Worm (Caenorhabditis elegans): ENCODE results near the gene fbl-1.
A peak's percentile ranks its signal among the peaks of the same experiment; 100 is the strongest.

fbl-1 gene

DNA sequence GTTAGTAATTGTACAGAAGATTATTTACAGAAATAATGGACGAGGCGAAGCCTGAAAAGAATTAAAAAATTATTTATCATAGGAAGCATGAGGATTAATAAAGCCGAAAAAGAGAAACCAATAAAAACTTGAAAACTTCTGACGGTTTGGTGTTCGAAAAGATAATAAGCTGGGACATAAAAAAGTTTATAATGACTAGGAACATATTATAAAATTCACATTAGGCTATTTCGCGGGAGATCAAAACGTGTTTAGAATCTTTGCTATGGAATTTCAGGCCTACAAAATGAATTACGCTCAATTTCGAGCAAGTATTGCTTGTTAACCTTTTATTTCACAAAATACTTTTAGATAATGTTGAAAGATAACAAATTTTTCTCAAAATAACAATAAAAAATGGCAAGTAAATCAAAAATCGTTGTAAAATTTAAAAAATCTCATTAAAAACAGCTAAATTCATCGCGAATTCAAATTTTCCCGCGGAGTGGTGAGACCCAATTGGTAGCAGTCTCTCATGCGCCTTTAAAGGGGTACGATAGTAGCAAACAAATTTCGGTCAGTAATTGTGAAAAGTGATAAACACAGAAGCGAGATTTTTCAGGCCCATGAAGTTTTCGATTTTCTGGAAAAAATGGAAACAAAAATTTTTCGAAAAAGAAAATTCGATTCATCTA, 48.3 kb downstream of the fbl-1 start, which contains the start of gene trcs-1 (continued):
- peak; percentile 91 for TF ChIP-seq lin-54 (GFP tag; optimal IDR thresholded peaks at IDR 0.05)
- TF ChIP-seq hlh-12 (tag; optimal IDR thresholded peaks at IDR 0.05), result no peak
- peak; percentile 74 for TF ChIP-seq snpc-1.1 (tag; optimal IDR thresholded peaks at IDR 0.05; ENCODE audit: insufficient read depth)
- TF ChIP-seq pha-4 (tag; optimal IDR thresholded peaks at IDR 0.05), result no peak
- no peak for TF ChIP-seq cebp-1 (GFP tag; IDR thresholded peaks at IDR 0.05)
- no peak for TF ChIP-seq cebp-1 (tag; optimal IDR thresholded peaks at IDR 0.05)
- peak; percentile 73 for TF ChIP-seq tlf-1 (GFP tag; optimal IDR thresholded peaks at IDR 0.05)
- TF ChIP-seq zfh-2 (GFP tag; conservative IDR thresholded peaks at IDR 0.05), result no peak
- TF ChIP-seq ekl-4 (GFP tag; IDR thresholded peaks at IDR 0.05), result no peak
- TF ChIP-seq Y56A3A.18 (GFP tag; IDR thresholded peaks at IDR 0.05), result no peak
- peak; percentile 98 for TF ChIP-seq lsl-1 (GFP tag; optimal IDR thresholded peaks at IDR 0.05)
- TF ChIP-seq tbx-9 (tag; optimal IDR thresholded peaks at IDR 0.05; ENCODE audit: borderline replicate concordance), result no peak

DNA sequence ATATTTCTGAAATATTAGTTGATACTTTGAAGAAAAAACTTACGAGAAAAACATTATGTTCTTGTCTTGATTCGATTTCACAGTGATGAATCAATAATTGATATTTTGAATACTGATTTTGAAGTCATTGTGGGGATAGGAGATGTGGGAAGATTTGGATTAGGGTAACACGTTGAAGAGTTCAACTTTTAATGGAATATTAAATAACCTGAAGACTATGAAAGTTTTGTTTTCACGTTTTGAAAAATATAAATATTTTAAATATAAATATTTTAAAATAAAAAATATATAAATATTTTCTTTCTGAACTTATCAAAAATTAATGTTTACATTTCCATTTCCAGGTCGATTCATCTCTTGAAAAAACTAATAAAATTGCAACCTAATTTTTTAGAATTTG, 51.8 kb downstream of the fbl-1 start, which contains the start of gene pei-1:
Gene pei-1, minus strand, starts transcription at position 101 of the 400 bp plus-strand sequence.
- no peak for TF ChIP-seq let-526 (GFP tag; IDR thresholded peaks at IDR 0.05)
- TF ChIP-seq ztf-28 (GFP tag; IDR thresholded peaks at IDR 0.05), result no peak
- no peak for TF ChIP-seq hmg-20 (GFP tag; IDR thresholded peaks at IDR 0.05)
- no peak for TF ChIP-seq dpl-1 (GFP tag; optimal IDR thresholded peaks at IDR 0.05)
- TF ChIP-seq ceh-91 (GFP tag; IDR thresholded peaks at IDR 0.05), result no peak
- no peak for TF ChIP-seq ZK185.1 (tag; optimal IDR thresholded peaks at IDR 0.05; ENCODE audit: poor library complexity, severe bottlenecking)
- TF ChIP-seq die-1 (tag; optimal IDR thresholded peaks at IDR 0.05), result no peak
- no peak for TF ChIP-seq sea-2 (GFP tag; IDR thresholded peaks at IDR 0.05)
- TF ChIP-seq ceh-100 (GFP tag; IDR thresholded peaks at IDR 0.05), result no peak

DNA sequence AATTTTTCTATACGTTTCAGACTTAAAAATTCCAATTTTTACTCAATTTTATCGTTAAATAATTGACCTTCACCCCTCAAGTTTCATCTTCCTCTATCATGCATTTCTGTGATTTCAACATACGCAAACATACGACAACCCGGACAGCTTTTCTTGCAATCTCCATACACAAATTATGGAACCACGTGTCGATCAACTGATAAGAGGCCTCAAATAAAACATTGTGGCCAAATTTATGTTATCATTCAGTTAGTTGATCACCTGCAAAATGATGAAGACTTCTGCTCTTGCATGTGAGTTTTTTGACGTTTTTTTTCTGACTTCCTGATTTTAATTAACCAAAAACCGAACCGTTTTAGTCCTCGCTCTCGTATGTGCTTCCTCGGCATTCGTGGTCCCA, 52.9 kb downstream of the fbl-1 start, which contains the start of gene spp-18:
Gene spp-18, plus strand, starts transcription at position 257 of the 400 bp plus-strand sequence.
- peak; percentile 87 for TF ChIP-seq nhr-80 (tag; optimal IDR thresholded peaks at IDR 0.05)
- TF ChIP-seq aptf-3 (GFP tag; IDR thresholded peaks at IDR 0.05), result no peak
- no peak for TF ChIP-seq F33H1.4 (GFP tag; IDR thresholded peaks at IDR 0.05)
- no peak for TF ChIP-seq C06A6.2 (GFP tag; conservative IDR thresholded peaks at IDR 0.05)
- peak; percentile 75 for TF ChIP-seq ets-4 (GFP tag; optimal IDR thresholded peaks at IDR 0.05)
- TF ChIP-seq pbrm-1 (GFP tag; IDR thresholded peaks at IDR 0.05), result no peak
- TF ChIP-seq rec-8 (tag; optimal IDR thresholded peaks at IDR 0.05), result no peak
- TF ChIP-seq F23B12.7 (tag; optimal IDR thresholded peaks at IDR 0.05; ENCODE audit: insufficient read depth), result no peak
- TF ChIP-seq F52B5.7 (tag; optimal IDR thresholded peaks at IDR 0.05), result no peak
- no peak for TF ChIP-seq attf-5 (GFP tag; optimal IDR thresholded peaks at IDR 0.05)
- TF ChIP-seq efl-1 (GFP tag; optimal IDR thresholded peaks at IDR 0.05), result no peak
- no peak for TF ChIP-seq lsy-27 (tag; optimal IDR thresholded peaks at IDR 0.05; ENCODE audit: borderline replicate concordance, insufficient read depth)
- TF ChIP-seq F49E8.2 (tag; optimal IDR thresholded peaks at IDR 0.05; ENCODE audit: insufficient read depth), result no peak
- peak; percentile 68; the same call in 1 of the 2 replicates for TF ChIP-seq cebp-1 (GFP tag; IDR thresholded peaks at IDR 0.05)
- TF ChIP-seq cebp-1 (tag; optimal IDR thresholded peaks at IDR 0.05), result no peak
- TF ChIP-seq zim-3 (tag; optimal IDR thresholded peaks at IDR 0.05), result no peak
- no peak for TF ChIP-seq nfya-2 (GFP tag; IDR thresholded peaks at IDR 0.05)
- TF ChIP-seq attf-3 (GFP tag; conservative IDR thresholded peaks at IDR 0.05), result no peak
- no peak for TF ChIP-seq B0019.2 (GFP tag; conservative IDR thresholded peaks at IDR 0.05)
- 0 out of 2 replicates have a peak, but pooled peaks have one; percentile 37 for TF ChIP-seq dox-1 (GFP tag; IDR thresholded peaks at IDR 0.05)
- no peak for TF ChIP-seq ztf-26 (tag; optimal IDR thresholded peaks at IDR 0.05)
- TF ChIP-seq tbx-9 (tag; optimal IDR thresholded peaks at IDR 0.05; ENCODE audit: borderline replicate concordance), result no peak
- TF ChIP-seq ztf-6 (GFP tag; IDR thresholded peaks at IDR 0.05), result no peak
- no peak for TF ChIP-seq T07F8.4 (tag; optimal IDR thresholded peaks at IDR 0.05)
- TF ChIP-seq D2030.7 (GFP tag; IDR thresholded peaks at IDR 0.05), result no peak
- TF ChIP-seq F39B2.1 (GFP tag; IDR thresholded peaks at IDR 0.05), result no peak
- no peak for TF ChIP-seq F22D6.2 (tag; optimal IDR thresholded peaks at IDR 0.05)
